Worm (Caenorhabditis elegans): ENCODE data around the gene gei-4.

DNA sequence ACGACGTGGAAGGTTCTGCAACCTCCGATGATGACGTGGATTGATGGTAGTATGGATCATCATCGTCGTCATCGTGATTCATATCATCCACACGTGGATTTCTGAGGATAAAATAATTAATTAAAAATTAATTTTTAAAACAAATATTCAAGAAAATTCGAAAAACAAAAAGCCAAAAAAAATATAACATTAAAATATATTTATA is 11.6 kb downstream of the gei-4 start, which contains the start of gene Y50D7A.8:
- TF ChIP-seq pqm-1 (tag; optimal IDR thresholded peaks at IDR 0.05) (no peak), hlh-6 (tag; optimal IDR thresholded peaks at IDR 0.05) (no peak), hlh-15 (tag; optimal IDR thresholded peaks at IDR 0.05) (no peak), pha-4 (tag; optimal IDR thresholded peaks at IDR 0.05) (no peak)

Measured in whole organism, late embryonic.